Fruit fly (Drosophila melanogaster): ENCODE results near the gene Gyc76C.

Gene Gyc76C

DNA sequence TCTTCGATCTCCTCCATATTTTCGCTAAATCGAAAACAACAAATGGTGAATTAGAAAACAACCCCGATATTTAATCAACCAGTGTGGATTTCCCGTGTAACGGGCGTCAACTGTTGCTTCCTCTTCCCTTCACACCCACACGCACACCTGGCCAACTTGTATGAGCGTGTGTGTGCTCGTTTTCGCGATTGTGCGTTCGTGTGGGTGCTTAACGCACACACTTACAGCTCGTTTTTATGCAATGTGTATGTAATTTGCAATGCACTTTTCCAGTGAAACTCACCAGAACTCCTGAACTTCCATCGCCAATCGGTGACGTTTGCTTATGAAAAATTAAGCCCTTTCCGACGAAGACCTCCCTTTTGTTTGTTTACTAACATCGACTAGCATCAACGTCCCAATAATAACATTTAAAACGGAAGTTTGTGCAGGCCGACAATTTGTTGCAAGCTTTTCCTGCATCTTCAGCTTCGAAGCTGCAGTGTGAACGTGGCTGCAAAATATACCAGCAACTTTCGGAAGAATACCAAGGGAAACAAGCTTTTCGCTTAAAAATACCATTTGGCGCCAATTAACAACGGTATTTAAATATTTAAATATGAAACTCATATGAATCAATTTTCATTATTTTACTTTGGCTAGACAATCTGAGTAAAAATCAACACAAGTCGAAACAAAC lies 22.2 kb upstream of the Gyc76C start, which contains the start of gene cyc (continued):
- TF ChIP-seq Nf-YC (tag; optimal IDR thresholded peaks at IDR 0.05) (peak; percentile 5), chinmo (GFP tag; IDR thresholded peaks at IDR 0.05; ENCODE audit: partially characterized antibody) (peak; percentile 81; the same call in 1 of the 4 replicates), sens (GFP tag) (peak; percentile 42), BEAF-32 (GFP tag; optimal IDR thresholded peaks at IDR 0.05) (peak; percentile 1), ind (GFP tag; optimal IDR thresholded peaks at IDR 0.05) (no peak), corto (GFP tag; optimal IDR thresholded peaks at IDR 0.05) (no peak), Ets97D (GFP tag; optimal IDR thresholded peaks at IDR 0.05) (peak; percentile 75), crol (GFP tag; IDR thresholded peaks at IDR 0.05) (no peak), CG4854 (GFP tag; optimal IDR thresholded peaks at IDR 0.05) (no peak), Side (GFP tag; optimal IDR thresholded peaks at IDR 0.05) (no peak)

- TF ChIP-seq gce (GFP tag; IDR thresholded peaks at IDR 0.05): 0 out of 3 replicates have a peak, but pooled peaks have one; percentile 28
- no peak for TF ChIP-seq CG33213 (GFP tag; optimal IDR thresholded peaks at IDR 0.05)
- TF ChIP-seq grn (GFP tag; optimal IDR thresholded peaks at IDR 0.05): peak; percentile 56
- peak; percentile 59; the same call in 1 of the 3 replicates for TF ChIP-seq z (GFP tag; IDR thresholded peaks at IDR 0.05)
- no peak for TF ChIP-seq PHDP (tag; optimal IDR thresholded peaks at IDR 0.05)
- TF ChIP-seq CG12391 (tag; optimal IDR thresholded peaks at IDR 0.05): no peak
- TF ChIP-seq Fer1 (GFP tag; optimal IDR thresholded peaks at IDR 0.05): peak; percentile 58
- TF ChIP-seq Dll (GFP tag; IDR thresholded peaks at IDR 0.05; ENCODE audit: partially characterized antibody): no peak
- no peak for TF ChIP-seq CG4707 (GFP tag; optimal IDR thresholded peaks at IDR 0.05)
- TF ChIP-seq sug (tag; optimal IDR thresholded peaks at IDR 0.05): peak; percentile 69
- TF ChIP-seq bigmax (GFP tag; optimal IDR thresholded peaks at IDR 0.05): no peak
- 0 out of 2 replicates have a peak, but pooled peaks have one; percentile 13 for TF ChIP-seq Bgb (GFP tag; IDR thresholded peaks at IDR 0.05; ENCODE audit: partially characterized antibody)
- no peak for TF ChIP-seq CG12659 (GFP tag; optimal IDR thresholded peaks at IDR 0.05)
- TF ChIP-seq CoRest (tag; optimal IDR thresholded peaks at IDR 0.05): no peak
- peak; percentile 64 for TF ChIP-seq CG18599 (GFP tag; optimal IDR thresholded peaks at IDR 0.05)
- TF ChIP-seq lov (optimal IDR thresholded peaks at IDR 0.05): no peak
- 0 out of 3 replicates have a peak, but pooled peaks have one; percentile 44 for TF ChIP-seq lov (GFP tag; IDR thresholded peaks at IDR 0.05)
- TF ChIP-seq jigr1 (GFP tag; IDR thresholded peaks at IDR 0.05): no peak
- TF ChIP-seq Poxn (GFP tag; IDR thresholded peaks at IDR 0.05): no peak
- TF ChIP-seq CG11093 (GFP tag; IDR thresholded peaks at IDR 0.05): no peak
- TF ChIP-seq CG11456 (GFP tag; IDR thresholded peaks at IDR 0.05): 0 out of 3 replicates have a peak, but pooled peaks have one; percentile 48
- peak; percentile 37 for TF ChIP-seq pfk (GFP tag; optimal IDR thresholded peaks at IDR 0.05)
- peak; percentile 14 for TF ChIP-seq CG3281 (GFP tag; optimal IDR thresholded peaks at IDR 0.05)
- TF ChIP-seq CG7928 (GFP tag; optimal IDR thresholded peaks at IDR 0.05): no peak
- TF ChIP-seq Chrac-16 (GFP tag; optimal IDR thresholded peaks at IDR 0.05): no peak
- peak; percentile 31 for TF ChIP-seq twi (tag; optimal IDR thresholded peaks at IDR 0.05)
- TF ChIP-seq sqz (GFP tag; optimal IDR thresholded peaks at IDR 0.05): no peak
- TF ChIP-seq tgo (GFP tag; IDR thresholded peaks at IDR 0.05): no peak
- peak; percentile 30 for TF ChIP-seq HHEX (GFP tag; optimal IDR thresholded peaks at IDR 0.05)
- peak; percentile 20 for TF ChIP-seq CG6765 (GFP tag; optimal IDR thresholded peaks at IDR 0.05)
- no peak for TF ChIP-seq Hey (tag; optimal IDR thresholded peaks at IDR 0.05)
- TF ChIP-seq kni (GFP tag; optimal IDR thresholded peaks at IDR 0.05): peak; percentile 44
- peak; percentile 11 for TF ChIP-seq CG13296 (GFP tag; optimal IDR thresholded peaks at IDR 0.05)
- peak; percentile 90 for TF ChIP-seq CG10543 (GFP tag; optimal IDR thresholded peaks at IDR 0.05)
- TF ChIP-seq sim (GFP tag; IDR thresholded peaks at IDR 0.05): 0 out of 2 replicates have a peak, but pooled peaks have one; percentile 14
- no peak for TF ChIP-seq CHES-1-like (GFP tag; optimal IDR thresholded peaks at IDR 0.05)
- TF ChIP-seq sens (GFP tag): peak; percentile 79
Measured at dm6 chr3L:19813075-19813903, 19.9 kb upstream of the Gyc76C start, which contains the start of gene Cyp305a1. Gene Cyp305a1, minus strand, starts transcription at chr3L:19813339.
